Worm (Caenorhabditis elegans) whole organism, L4 larva: ENCODE data around the gene C48D1.9.
A peak's percentile ranks its signal among the peaks of the same experiment; 100 is the strongest.

ENCODE experiments used
- D1046.2 ChIP-seq: fragments of 200-800 bp; sonication (Bioruptor generic); IDR thresholded peaks from 2 replicates; pipeline ENCODE4 v1.3.6; 2022; ENCODE audit warnings: missing genetic modification characterization, missing compliant biosample characterization
- F37D6.2 ChIP-seq: sonication (generic microtip); optimal IDR thresholded peaks from 2 replicates; lab custom pipeline; 2016; ENCODE audit warnings: mild to moderate bottlenecking, missing genetic modification characterization, missing compliant biosample characterization
- F49E8.2 ChIP-seq: sonication (generic microtip); optimal IDR thresholded peaks from 2 replicates; lab custom pipeline; 2016; ENCODE audit warnings: missing compliant biosample characterization, mild to moderate bottlenecking, missing genetic modification characterization, borderline replicate concordance
- R02D3.7 ChIP-seq: fragments of 150-350 bp; sonication (generic microtip); optimal IDR thresholded peaks from 3 replicates; lab custom pipeline; 2014; ENCODE audit warnings: missing biosample characterization, missing genetic modification characterization
- T26A8.4 ChIP-seq: fragments of 200-800 bp; sonication (Bioruptor generic); IDR thresholded peaks from 2 replicates; pipeline ENCODE4 v1.3.6; 2022; ENCODE audit warnings: missing genetic modification characterization, missing compliant biosample characterization
- Y105C5A.15 ChIP-seq: fragments of 200-800 bp; sonication (Bioruptor generic); IDR thresholded peaks from 2 replicates; pipeline ENCODE4 v1.3.6; 2022; ENCODE audit warnings: missing genetic modification characterization, missing compliant biosample characterization
- Y48G9A.11 ChIP-seq: fragments of 200-800 bp; sonication (Bioruptor generic); IDR thresholded peaks from 2 replicates; pipeline ENCODE4 v1.3.6; 2022; ENCODE audit warnings: missing genetic modification reagents, missing genetic modification characterization, missing compliant biosample characterization
- Y5F2A.4 ChIP-seq: fragments of 200-800 bp; sonication (Bioruptor generic); optimal IDR thresholded peaks from 2 replicates; lab custom pipeline; 2018; ENCODE audit warnings: mild to moderate bottlenecking, missing genetic modification characterization, missing compliant biosample characterization
- Y75B8A.6 ChIP-seq: fragments of 200-800 bp; sonication (Bioruptor generic); IDR thresholded peaks from 2 replicates; pipeline ENCODE4 v1.3.6; 2022; ENCODE audit warnings: missing genetic modification reagents, missing genetic modification characterization, missing compliant biosample characterization
- ZK337.2 ChIP-seq: fragments of 200-800 bp; sonication (Bioruptor generic); IDR thresholded peaks from 2 replicates; pipeline ENCODE4 v1.3.6; 2022; ENCODE audit warnings: missing genetic modification reagents, missing genetic modification characterization, missing compliant biosample characterization
- arid-1 ChIP-seq: fragments of 200-800 bp; sonication (Bioruptor generic); conservative IDR thresholded peaks from 2 replicates; pipeline ENCODE4 v1.3.6; 2022; ENCODE audit warnings: missing genetic modification reagents, missing genetic modification characterization, missing compliant biosample characterization
- ceh-20 ChIP-seq: fragments of 200-800 bp; sonication (Bioruptor generic); IDR thresholded peaks from 2 replicates; pipeline ENCODE4 v1.3.6; 2022; ENCODE audit warnings: missing genetic modification reagents, missing genetic modification characterization, missing compliant biosample characterization
- ceh-28 ChIP-seq: fragments of 150-350 bp; optimal IDR thresholded peaks from 2 replicates; lab custom pipeline; 2014; ENCODE audit warnings: missing biosample characterization, missing genetic modification reagents, missing genetic modification characterization
- ceh-32 ChIP-seq: sonication (generic microtip); optimal IDR thresholded peaks from 2 replicates; lab custom pipeline; 2016; ENCODE audit warnings: mild to moderate bottlenecking, missing genetic modification characterization, missing compliant biosample characterization; ENCODE audit not compliant: poor library complexity
- ceh-44 ChIP-seq: fragments of 200-800 bp; sonication (Bioruptor generic); IDR thresholded peaks from 2 replicates; pipeline ENCODE4 v1.3.6; 2022; ENCODE audit warnings: missing genetic modification reagents, missing genetic modification characterization, missing compliant biosample characterization
- ceh-62 ChIP-seq: sonication (generic microtip); optimal IDR thresholded peaks from 2 replicates; lab custom pipeline; 2017; ENCODE audit warnings: missing biosample characterization, missing genetic modification characterization
- ces-1 ChIP-seq: fragments of 150-350 bp; sonication (generic microtip); optimal IDR thresholded peaks from 4 replicates; lab custom pipeline; 2014; ENCODE audit warnings: missing biosample characterization, missing genetic modification reagents, missing genetic modification characterization
- daf-16 ChIP-seq, 3 experiments: sonication (generic microtip); optimal IDR thresholded peaks; 2 replicates each; lab custom pipeline; 2016 to 2017; ENCODE audit warnings: missing genetic modification characterization in 3 of 3, missing genetic modification reagents in 3 of 3, mild to moderate bottlenecking in 2 of 3, missing compliant biosample characterization in 2 of 3, missing biosample characterization in 1 of 3, moderate library complexity in 1 of 3
- daf-19 ChIP-seq: fragments of 200-800 bp; sonication (Bioruptor generic); conservative IDR thresholded peaks from 2 replicates; pipeline ENCODE4 v1.3.6; 2022; ENCODE audit warnings: missing genetic modification characterization, missing compliant biosample characterization
- dmd-6 ChIP-seq: fragments of 200-800 bp; sonication (Bioruptor generic); IDR thresholded peaks from 2 replicates; pipeline ENCODE4 v1.3.6; 2022; ENCODE audit warnings: missing genetic modification reagents, missing genetic modification characterization, missing compliant biosample characterization
- dmd-8 ChIP-seq: fragments of 200-800 bp; sonication (Bioruptor generic); IDR thresholded peaks from 2 replicates; pipeline ENCODE4 v1.3.6; 2022; ENCODE audit warnings: missing genetic modification characterization, missing compliant biosample characterization
- dmd-9 ChIP-seq: fragments of 200-800 bp; sonication (Bioruptor generic); IDR thresholded peaks from 2 replicates; pipeline ENCODE4 v1.3.6; 2022; ENCODE audit warnings: missing genetic modification reagents, missing genetic modification characterization, missing compliant biosample characterization
- dpl-1 ChIP-seq: fragments of 150-350 bp; optimal IDR thresholded peaks from 2 replicates; lab custom pipeline; 2014; ENCODE audit warnings: missing biosample characterization, missing genetic modification reagents, missing genetic modification characterization
- dve-1 ChIP-seq: sonication (generic microtip); optimal IDR thresholded peaks from 2 replicates; lab custom pipeline; 2017; ENCODE audit warnings: antibody characterized with exemption, mild to moderate bottlenecking, missing genetic modification characterization, missing compliant biosample characterization; ENCODE audit not compliant: insufficient read depth
- egl-43 ChIP-seq: fragments of 200-800 bp; sonication (Bioruptor generic); IDR thresholded peaks from 2 replicates; pipeline ENCODE4 v1.3.6; 2022; ENCODE audit warnings: missing genetic modification reagents, missing genetic modification characterization, missing compliant biosample characterization
- fkh-10 ChIP-seq: fragments of 150-350 bp; optimal IDR thresholded peaks from 2 replicates; lab custom pipeline; 2014; ENCODE audit warnings: missing biosample characterization, missing genetic modification reagents, missing genetic modification characterization
- gei-8 ChIP-seq: fragments of 200-800 bp; sonication (Bioruptor generic); optimal IDR thresholded peaks from 2 replicates; lab custom pipeline; 2018; ENCODE audit warnings: mild to moderate bottlenecking, missing genetic modification characterization, missing compliant biosample characterization
- hlh-30 ChIP-seq: sonication (generic microtip); optimal IDR thresholded peaks from 2 replicates; lab custom pipeline; 2017; ENCODE audit warnings: antibody characterized with exemption, mild to moderate bottlenecking, missing genetic modification characterization, missing compliant biosample characterization; ENCODE audit not compliant: insufficient read depth
- jun-1 ChIP-seq: fragments of 150-350 bp; optimal IDR thresholded peaks from 2 replicates; lab custom pipeline; 2014; ENCODE audit warnings: missing biosample characterization, missing genetic modification reagents, missing genetic modification characterization
- lin-1 ChIP-seq: fragments of 200-800 bp; sonication (Bioruptor generic); IDR thresholded peaks from 2 replicates; pipeline ENCODE4 v1.3.6; 2022; ENCODE audit warnings: missing genetic modification reagents, missing genetic modification characterization, missing compliant biosample characterization
- lin-29 ChIP-seq: fragments of 200-800 bp; sonication (Bioruptor generic); IDR thresholded peaks from 2 replicates; pipeline ENCODE4 v1.3.6; 2022; ENCODE audit warnings: missing genetic modification reagents, missing genetic modification characterization, missing compliant biosample characterization
- lin-38 ChIP-seq: fragments of 200-800 bp; sonication (Bioruptor generic); IDR thresholded peaks from 2 replicates; pipeline ENCODE4 v1.3.6; 2022; ENCODE audit warnings: missing genetic modification reagents, missing genetic modification characterization, missing compliant biosample characterization
- madf-5 ChIP-seq, 2 experiments: fragments of 200-800 bp; sonication (Bioruptor generic); IDR thresholded peaks; 2 replicates each; pipeline ENCODE4 v1.3.6; 2022; ENCODE audit warnings: missing compliant biosample characterization in 2 of 2, missing genetic modification characterization in 2 of 2
- madf-9 ChIP-seq: fragments of 200-800 bp; sonication (Bioruptor generic); conservative IDR thresholded peaks from 2 replicates; pipeline ENCODE4 v1.3.6; 2022; ENCODE audit warnings: missing genetic modification reagents, missing genetic modification characterization, missing compliant biosample characterization
- nhr-10 ChIP-seq: fragments of 150-350 bp; optimal IDR thresholded peaks from 2 replicates; lab custom pipeline; 2014; ENCODE audit warnings: missing biosample characterization, missing genetic modification characterization
- nhr-237 ChIP-seq: sonication (generic microtip); optimal IDR thresholded peaks from 2 replicates; lab custom pipeline; 2017; ENCODE audit warnings: missing biosample characterization, missing genetic modification characterization
- nhr-28 ChIP-seq: fragments of 150-350 bp; optimal IDR thresholded peaks from 2 replicates; lab custom pipeline; 2014; ENCODE audit warnings: missing biosample characterization, missing genetic modification characterization
- nhr-41 ChIP-seq: fragments of 200-800 bp; sonication (Bioruptor generic); IDR thresholded peaks from 2 replicates; pipeline ENCODE4 v1.3.6; 2022; ENCODE audit warnings: missing genetic modification reagents, missing genetic modification characterization, missing compliant biosample characterization
- pha-4 ChIP-seq, 2 experiments: fragments of 150-350 bp in 1 of 2; fragments of 200-800 bp in 1 of 2; sonication (Bioruptor generic) in 1 of 2; IDR thresholded peaks in 1 of 2; optimal IDR thresholded peaks in 1 of 2; 2 replicates each; pipeline versions ENCODE4 v1.3.6 to Lab custom; 2014 to 2022; ENCODE audit warnings: missing genetic modification characterization in 2 of 2, missing genetic modification reagents in 2 of 2, missing biosample characterization in 1 of 2, missing compliant biosample characterization in 1 of 2
- pqm-1 ChIP-seq: sonication (generic microtip); optimal IDR thresholded peaks from 2 replicates; lab custom pipeline; 2017; ENCODE audit warnings: missing biosample characterization, missing genetic modification characterization
- set-16 ChIP-seq: fragments of 200-800 bp; sonication (Bioruptor generic); IDR thresholded peaks from 2 replicates; pipeline ENCODE4 v1.3.6; 2022; ENCODE audit warnings: missing genetic modification reagents, missing genetic modification characterization, missing compliant biosample characterization
- snpc-1.2 ChIP-seq: fragments of 200-800 bp; sonication (Bioruptor generic); IDR thresholded peaks from 2 replicates; pipeline ENCODE4 v1.3.6; 2022; ENCODE audit warnings: missing genetic modification reagents, missing genetic modification characterization, missing compliant biosample characterization
- tra-1 ChIP-seq: fragments of 200-800 bp; sonication (Bioruptor generic); IDR thresholded peaks from 2 replicates; pipeline ENCODE4 v1.3.6; 2022; ENCODE audit warnings: missing genetic modification reagents, missing genetic modification characterization, missing compliant biosample characterization
- unc-130 ChIP-seq: sonication (generic microtip); optimal IDR thresholded peaks from 2 replicates; lab custom pipeline; 2016; ENCODE audit warnings: missing genetic modification reagents, missing genetic modification characterization, missing compliant biosample characterization
- unc-62 ChIP-seq, 3 experiments: fragments of 150-350 bp in 1 of 3; sonication (generic microtip); optimal IDR thresholded peaks in 2 of 3; peaks in 1 of 3; 1 replicate in 1 of 3; 2 replicates in 2 of 3; lab custom pipeline; 2014 to 2017; ENCODE audit warnings: missing biosample characterization in 3 of 3, missing genetic modification characterization in 3 of 3, missing genetic modification reagents in 3 of 3, missing genotype in 1 of 3
- zag-1 ChIP-seq: fragments of 150-350 bp; optimal IDR thresholded peaks from 2 replicates; lab custom pipeline; 2014; ENCODE audit warnings: missing biosample characterization, missing genetic modification characterization
- zip-11 ChIP-seq: fragments of 200-800 bp; sonication (Bioruptor generic); IDR thresholded peaks from 2 replicates; pipeline ENCODE4 v1.3.6; 2022; ENCODE audit warnings: missing genetic modification characterization, missing compliant biosample characterization

The C48D1.9 gene

ce11 chrIV:13240078-13240841, 30.8 kb upstream of the C48D1.9 start, which contains the start of gene rpl-12 (continued):
- peak; percentile 97 for TF ChIP-seq ces-1 (GFP tag; lab: Kevin White, UChicago)
- peak; percentile 99 for TF ChIP-seq ceh-20 (GFP tag; lab: Robert Waterston, UW)
- peak; percentile 71 for TF ChIP-seq nhr-41 (GFP tag; lab: Robert Waterston, UW)
- TF ChIP-seq dmd-8 (GFP tag; lab: Robert Waterston, UW) = 0 out of 2 replicates have a peak, but pooled peaks have one; percentile 41
- peak; percentile 40 for TF ChIP-seq set-16
- peak; percentile 90 for TF ChIP-seq lin-1 (GFP tag; lab: Robert Waterston, UW)
- TF ChIP-seq Y105C5A.15 = no peak
- peak; percentile 82 for TF ChIP-seq Y5F2A.4 (GFP tag; lab: Kevin White, UChicago)
- TF ChIP-seq tra-1 (GFP tag; lab: Robert Waterston, UW) = peak; percentile 98
- peak; percentile 81; the same call in 1 of the 2 replicates for TF ChIP-seq ceh-44
- TF ChIP-seq daf-16 (GFP tag; optimal IDR thresholded peaks at IDR 0.05; lab: Kevin White, UChicago) = peak; percentile 87 to 96
- TF ChIP-seq daf-16 (tag; optimal IDR thresholded peaks at IDR 0.05; lab: Kevin White, UChicago) = peak; percentile 97
- TF ChIP-seq unc-130 = peak; percentile 94
- TF ChIP-seq nhr-10 (tag; lab: Kevin White, UChicago) = peak; percentile 77
- peak; percentile 96 for TF ChIP-seq nhr-28 (tag; lab: Kevin White, UChicago)
- peak; percentile 18 to 100 for TF ChIP-seq unc-62 (GFP tag; optimal IDR thresholded peaks at IDR 0.05 in 1 of 2; lab: Kevin White, UChicago)
- TF ChIP-seq unc-62 (tag; optimal IDR thresholded peaks at IDR 0.05; lab: Kevin White, UChicago) = no peak
- peak; percentile 93 for TF ChIP-seq jun-1 (tag; lab: Kevin White, UChicago)
- TF ChIP-seq Y75B8A.6 (GFP tag; lab: Robert Waterston, UW) = peak; percentile 97
- TF ChIP-seq F49E8.2 (tag; lab: Kevin White, UChicago) = peak; percentile 83
- peak; percentile 74 for TF ChIP-seq snpc-1.2 (GFP tag; lab: Robert Waterston, UW)
- TF ChIP-seq lin-38 = peak; percentile 100
- TF ChIP-seq lin-29 (GFP tag; lab: Robert Waterston, UW) = peak; percentile 95
- TF ChIP-seq pha-4 (GFP tag; IDR thresholded peaks at IDR 0.05; lab: Robert Waterston, UW) = peak; percentile 97
- TF ChIP-seq pha-4 (tag; optimal IDR thresholded peaks at IDR 0.05; lab: Kevin White, UChicago) = peak; percentile 99
- peak; percentile 93 for TF ChIP-seq daf-19 (GFP tag; lab: Robert Waterston, UW)
- peak; percentile 92 for TF ChIP-seq egl-43 (GFP tag; lab: Robert Waterston, UW)
- TF ChIP-seq dve-1 (tag; lab: Kevin White, UChicago) = peak; percentile 100
- TF ChIP-seq ceh-62 (tag; lab: Kevin White, UChicago) = no peak
- peak; percentile 98 for TF ChIP-seq T26A8.4 (GFP tag; lab: Robert Waterston, UW)
- peak; percentile 96 for TF ChIP-seq D1046.2 (GFP tag; lab: Robert Waterston, UW)
- peak; percentile 96 for TF ChIP-seq F37D6.2 (tag; lab: Kevin White, UChicago)
- peak; percentile 97 for TF ChIP-seq madf-9 (GFP tag; lab: Robert Waterston, UW)
- peak; percentile 94 for TF ChIP-seq dmd-9 (GFP tag; lab: Robert Waterston, UW)
- TF ChIP-seq gei-8 (GFP tag; lab: Kevin White, UChicago) = peak; percentile 23
- peak; percentile 97 for TF ChIP-seq hlh-30
- peak; percentile 49 for TF ChIP-seq pqm-1 (tag; lab: Kevin White, UChicago)
- peak; percentile 68 for TF ChIP-seq ceh-32 (tag; lab: Kevin White, UChicago)
- TF ChIP-seq nhr-237 (tag; lab: Kevin White, UChicago) = peak; percentile 43
- peak; percentile 100 for TF ChIP-seq fkh-10 (GFP tag; lab: Kevin White, UChicago)
- no peak for TF ChIP-seq R02D3.7 (tag; lab: Kevin White, UChicago)
- TF ChIP-seq zag-1 (tag; lab: Kevin White, UChicago) = peak; percentile 58
- TF ChIP-seq dmd-6 (GFP tag; lab: Robert Waterston, UW) = peak; percentile 99
- peak; percentile 95 for TF ChIP-seq arid-1 (GFP tag; lab: Robert Waterston, UW)
- no peak for TF ChIP-seq ZK337.2 (GFP tag; lab: Robert Waterston, UW)
- TF ChIP-seq madf-5 (GFP tag; IDR thresholded peaks at IDR 0.05; lab: Robert Waterston, UW) = peak; percentile 54 to 83; a peak in 3 of 4 replicates
- TF ChIP-seq dpl-1 (GFP tag; lab: Kevin White, UChicago) = peak; percentile 98
- peak; percentile 87 for TF ChIP-seq Y48G9A.11
- peak; percentile 16 for TF ChIP-seq ceh-28 (tag; lab: Kevin White, UChicago)
- no peak for TF ChIP-seq zip-11 (GFP tag; lab: Robert Waterston, UW)
